Fruit fly (Drosophila melanogaster) Kc167 (cell line): ENCODE results near the gene sunz.

ENCODE experiments used
- Sin3A ChIP-seq: fragments of >200 bp; optimal IDR thresholded peaks from 2 replicates; lab custom pipeline; 2018; ENCODE audit warnings: missing external identifiers
- h ChIP-seq: fragments of >200 bp; optimal IDR thresholded peaks from 3 replicates; lab custom pipeline; 2018; ENCODE audit warnings: missing external identifiers
- insv ChIP-seq: fragments of >200 bp; optimal IDR thresholded peaks from 3 replicates; lab custom pipeline; 2018; ENCODE audit warnings: missing external identifiers
- psq ChIP-seq: fragments of >200 bp; optimal IDR thresholded peaks from 2 replicates; lab custom pipeline; 2017; ENCODE audit warnings: missing external identifiers
- ttk ChIP-seq: sonication (Bioruptor generic); optimal IDR thresholded peaks from 2 replicates; lab custom pipeline; 2017; ENCODE audit warnings: missing external identifiers

- no peak for TF ChIP-seq ttk
- TF ChIP-seq insv (lab: Kevin White, UChicago): no peak
- no peak for TF ChIP-seq Sin3A (lab: Kevin White, UChicago)
- TF ChIP-seq h (lab: Kevin White, UChicago): no peak
- TF ChIP-seq psq (lab: Kevin White, UChicago): no peak
Observed at dm6 chr3R:6657278-6658246, 27.6 kb downstream of the sunz start, which contains the start of the genes CG1307 and twr.
